Worm (Caenorhabditis elegans): ENCODE results near the gene C08F1.8.
"Not testable (repeated sequence)": the region's sequence is repeated elsewhere in the genome, so short reads cannot be mapped to it uniquely, and the experiment has no call there.

ce11 chrII:1775234-1775633, 32.9 kb downstream of the C08F1.8 start, which contains the start of gene F36H5.14:
- TF ChIP-seq flt-1 (GFP tag; IDR thresholded peaks at IDR 0.05); T22C8.4 (GFP tag; IDR thresholded peaks at IDR 0.05); ref-1 (GFP tag; conservative IDR thresholded peaks at IDR 0.05); med-1 (GFP tag; optimal IDR thresholded peaks at IDR 0.05; ENCODE audit: insufficient read depth); ztf-29 (GFP tag; IDR thresholded peaks at IDR 0.05); cog-1 (tag; optimal IDR thresholded peaks at IDR 0.05); klf-2 (GFP tag; conservative IDR thresholded peaks at IDR 0.05): not testable (repeated sequence)
